Worm (Caenorhabditis elegans) whole organism, L1 larva: ENCODE measurements around the gene oac-6.

Experiments used
- C04F5.9 ChIP-seq: sonication (generic microtip); optimal IDR thresholded peaks from 2 replicates; lab custom pipeline; 2016; ENCODE audit warnings: missing genetic modification characterization, missing compliant biosample characterization
- C16A3.4 ChIP-seq: fragments of 150-350 bp; optimal IDR thresholded peaks from 2 replicates; lab custom pipeline; 2014; ENCODE audit warnings: missing biosample characterization, missing genetic modification characterization
- Y116A8C.19 ChIP-seq: sonication (generic microtip); optimal IDR thresholded peaks from 2 replicates; lab custom pipeline; 2016; ENCODE audit warnings: missing compliant biosample characterization, missing genetic modification characterization, borderline replicate concordance
- aly-2 ChIP-seq: fragments of 150-350 bp; optimal IDR thresholded peaks from 2 replicates; lab custom pipeline; 2014; ENCODE audit warnings: missing biosample characterization, missing genetic modification characterization
- blmp-1 ChIP-seq: fragments of 150-350 bp; optimal IDR thresholded peaks from 2 replicates; lab custom pipeline; 2014; ENCODE audit warnings: missing biosample characterization, missing genetic modification characterization
- ceh-63 ChIP-seq: fragments of 200-800 bp; sonication (Bioruptor generic); optimal IDR thresholded peaks from 2 replicates; lab custom pipeline; 2018; ENCODE audit warnings: mild to moderate bottlenecking, missing genetic modification characterization, missing compliant biosample characterization
- dsc-1 ChIP-seq: sonication (generic microtip); optimal IDR thresholded peaks from 2 replicates; lab custom pipeline; 2016; ENCODE audit warnings: mild to moderate bottlenecking, missing genetic modification characterization, missing compliant biosample characterization
- efl-1 ChIP-seq, 4 experiments: fragments of 150-350 bp; optimal IDR thresholded peaks in 3 of 4; peaks in 1 of 4; 1 replicate in 1 of 4; 2 replicates in 3 of 4; lab custom pipeline; 2014; ENCODE audit warnings: missing biosample characterization in 2 of 4, missing genetic modification characterization in 2 of 4, missing genetic modification reagents in 2 of 4
- efl-3 ChIP-seq: fragments of 200-800 bp; sonication (Bioruptor generic); optimal IDR thresholded peaks from 2 replicates; lab custom pipeline; 2018; ENCODE audit warnings: mild to moderate bottlenecking, missing genetic modification characterization, missing compliant biosample characterization
- ets-5 ChIP-seq: fragments of 200-800 bp; sonication (Bioruptor generic); IDR thresholded peaks from 2 replicates; pipeline ENCODE4 v1.3.6; 2022; ENCODE audit warnings: missing genetic modification characterization, missing compliant biosample characterization
- fkh-10 ChIP-seq: sonication (generic microtip); optimal IDR thresholded peaks from 2 replicates; lab custom pipeline; 2017; ENCODE audit warnings: missing biosample characterization, missing genetic modification reagents, missing genetic modification characterization
- hpl-2 ChIP-seq: fragments of 150-350 bp; optimal IDR thresholded peaks from 2 replicates; lab custom pipeline; 2014; ENCODE audit warnings: missing biosample characterization, missing genetic modification reagents, missing genetic modification characterization
- isw-1 ChIP-seq: fragments of 200-800 bp; sonication (Bioruptor generic); IDR thresholded peaks from 2 replicates; pipeline ENCODE4 v1.3.6; 2022; ENCODE audit warnings: missing genetic modification characterization, missing compliant biosample characterization
- jun-1 ChIP-seq: fragments of 150-350 bp; optimal IDR thresholded peaks from 2 replicates; lab custom pipeline; 2014; ENCODE audit warnings: missing biosample characterization, missing genetic modification reagents, missing genetic modification characterization
- lin-15B ChIP-seq: fragments of 150-350 bp; sonication (generic microtip); optimal IDR thresholded peaks from 3 replicates; lab custom pipeline; 2014; ENCODE audit warnings: missing biosample characterization, missing genetic modification characterization
- lin-39 ChIP-seq: fragments of 150-350 bp; optimal IDR thresholded peaks from 2 replicates; lab custom pipeline; 2014; ENCODE audit warnings: missing biosample characterization, missing genetic modification reagents, missing genetic modification characterization
- lsy-2 ChIP-seq, 2 experiments: fragments of 150-350 bp; optimal IDR thresholded peaks; 2 replicates each; lab custom pipeline; 2014; ENCODE audit warnings: missing biosample characterization in 2 of 2, missing genetic modification characterization in 2 of 2
- mef-2 ChIP-seq: fragments of 150-350 bp; optimal IDR thresholded peaks from 2 replicates; lab custom pipeline; 2014; ENCODE audit warnings: missing biosample characterization, missing genetic modification characterization
- mep-1 ChIP-seq: fragments of 150-350 bp; optimal IDR thresholded peaks from 2 replicates; lab custom pipeline; 2014; ENCODE audit warnings: missing biosample characterization, missing genetic modification characterization
- nhr-11 ChIP-seq: fragments of 150-350 bp; optimal IDR thresholded peaks from 2 replicates; lab custom pipeline; 2014; ENCODE audit warnings: missing biosample characterization, missing genetic modification characterization
- nhr-20 ChIP-seq: sonication (generic microtip); optimal IDR thresholded peaks from 2 replicates; lab custom pipeline; 2016; ENCODE audit warnings: mild to moderate bottlenecking, missing genetic modification characterization, missing compliant biosample characterization
- nhr-71 ChIP-seq: sonication (generic microtip); optimal IDR thresholded peaks from 2 replicates; lab custom pipeline; 2016; ENCODE audit warnings: mild to moderate bottlenecking, missing genetic modification characterization, moderate library complexity, missing compliant biosample characterization
- nhr-85 ChIP-seq: sonication (generic microtip); peaks from one replicate; lab custom pipeline; 2016; ENCODE audit warnings: missing genetic modification characterization, inconsistent platforms, missing compliant biosample characterization
- pax-3 ChIP-seq: fragments of 200-800 bp; sonication (Bioruptor generic); optimal IDR thresholded peaks from 2 replicates; lab custom pipeline; 2018; ENCODE audit warnings: mild to moderate bottlenecking, missing genetic modification characterization, moderate library complexity, missing compliant biosample characterization
- skn-1 ChIP-seq: fragments of 150-350 bp; optimal IDR thresholded peaks from 2 replicates; lab custom pipeline; 2014; ENCODE audit warnings: missing biosample characterization, missing genetic modification characterization
- snpc-4 ChIP-seq: fragments of 150-350 bp; optimal IDR thresholded peaks from 2 replicates; lab custom pipeline; 2014; ENCODE audit warnings: missing biosample characterization, missing genetic modification characterization
- sptf-1 ChIP-seq: fragments of 150-350 bp; optimal IDR thresholded peaks from 2 replicates; lab custom pipeline; 2014; ENCODE audit warnings: missing biosample characterization, missing genetic modification characterization
- sup-37 ChIP-seq: fragments of 200-800 bp; sonication (Bioruptor generic); optimal IDR thresholded peaks from 2 replicates; lab custom pipeline; 2018; ENCODE audit warnings: mild to moderate bottlenecking, missing genetic modification characterization, missing compliant biosample characterization
- tlp-1 ChIP-seq: fragments of 150-350 bp; optimal IDR thresholded peaks from 2 replicates; lab custom pipeline; 2014; ENCODE audit warnings: missing biosample characterization, missing genetic modification characterization
- unc-30 ChIP-seq: sonication (generic microtip); optimal IDR thresholded peaks from 2 replicates; lab custom pipeline; 2017; ENCODE audit warnings: missing biosample characterization, missing genetic modification characterization
- unc-86 ChIP-seq: sonication (generic microtip); optimal IDR thresholded peaks from 2 replicates; lab custom pipeline; 2016; ENCODE audit warnings: missing genetic modification characterization, missing compliant biosample characterization
- vab-15 ChIP-seq: sonication (generic microtip); optimal IDR thresholded peaks from 2 replicates; lab custom pipeline; 2017; ENCODE audit warnings: missing genotype, mild to moderate bottlenecking, missing genetic modification characterization, missing compliant biosample characterization
- xbp-1 ChIP-seq: sonication (generic microtip); optimal IDR thresholded peaks from 2 replicates; lab custom pipeline; 2016; ENCODE audit warnings: missing genetic modification characterization, missing compliant biosample characterization
- zag-1 ChIP-seq: fragments of 150-350 bp; optimal IDR thresholded peaks from 2 replicates; lab custom pipeline; 2014; ENCODE audit warnings: missing biosample characterization, missing genetic modification characterization
- ztf-11 ChIP-seq, 2 experiments: sonication (generic microtip); optimal IDR thresholded peaks; 2 replicates each; lab custom pipeline; 2016 to 2017; ENCODE audit warnings: missing genetic modification characterization in 2 of 2, missing biosample characterization in 1 of 2, missing compliant biosample characterization in 1 of 2
- ztf-4 ChIP-seq: fragments of 150-350 bp; optimal IDR thresholded peaks from 2 replicates; lab custom pipeline; 2014; ENCODE audit warnings: missing biosample characterization, missing genetic modification characterization

oac-6 gene

ce11 chrV:16309523-16309922 is 7.0 kb downstream of the oac-6 start, which contains the start of gene oac-7:
TSS of gene oac-7 (plus strand) at chrV:16309805.
- TF ChIP-seq Y116A8C.19 (tag; lab: Kevin White, UChicago) (no peak), skn-1 (tag; lab: Kevin White, UChicago) (peak; percentile 5), blmp-1 (tag; lab: Kevin White, UChicago) (peak; percentile 4), lin-15B (no peak), isw-1 (GFP tag; lab: Robert Waterston, UW) (no peak), efl-1 (optimal IDR thresholded peaks at IDR 0.05; lab: Kevin White, UChicago) (peak in 1 of 2 experiments; percentile 13), efl-1 (GFP tag; optimal IDR thresholded peaks at IDR 0.05 in 1 of 2; lab: Kevin White, UChicago) (no peak), mep-1 (tag; lab: Kevin White, UChicago) (no peak), nhr-11 (tag; lab: Kevin White, UChicago) (no peak), ets-5 (GFP tag; lab: Robert Waterston, UW) (no peak), fkh-10 (GFP tag; lab: Kevin White, UChicago) (no peak), pax-3 (no peak), nhr-71 (peak; percentile 66), unc-30 (tag; lab: Kevin White, UChicago) (no peak), nhr-85 (peak; percentile 45)

- TF ChIP-seq nhr-20 (tag; lab: Kevin White, UChicago) (no peak), Y116A8C.19 (tag; lab: Kevin White, UChicago) (no peak), jun-1 (tag; lab: Kevin White, UChicago) (no peak), ceh-63 (GFP tag; lab: Kevin White, UChicago) (no peak), aly-2 (tag; lab: Kevin White, UChicago) (no peak), tlp-1 (no peak)
These were observed 12.5 kb downstream of the oac-6 start, which contains the start of gene str-214 for ce11 chrV:16315004-16315403. TSS of gene str-214 (plus strand) at chrV:16315304.

- TF ChIP-seq lsy-2 (tag; optimal IDR thresholded peaks at IDR 0.05; lab: Kevin White, UChicago) (no peak), snpc-4 (tag; lab: Kevin White, UChicago) (no peak)
- TF ChIP-seq, all 84 proteins: peak for 0
These were observed 14.7 kb downstream of the oac-6 start, which contains the start of gene srh-180 for ce11 chrV:16317244-16317643. TSS of gene srh-180 (plus strand) at chrV:16317544.

- TF ChIP-seq mef-2 (no peak), C16A3.4 (no peak), sptf-1 (tag; lab: Kevin White, UChicago) (no peak), lin-39 (tag; lab: Kevin White, UChicago) (no peak), sup-37 (GFP tag; lab: Kevin White, UChicago) (no peak), unc-30 (tag; lab: Kevin White, UChicago) (no peak)
These were observed 19.6 kb downstream of the oac-6 start for ce11 chrV:16322155-16322554.

ce11 chrV:16328849-16329248 is 26.3 kb downstream of the oac-6 start, which contains the start of gene F57G8.7:
TSS of gene F57G8.7 (plus strand) at chrV:16329149.
- no peak for TF ChIP-seq efl-3 (GFP tag; lab: Kevin White, UChicago)
- TF ChIP-seq ztf-4 (tag; lab: Kevin White, UChicago) = no peak
- no peak for TF ChIP-seq C04F5.9 (tag; lab: Kevin White, UChicago)
- no peak for TF ChIP-seq nhr-11 (tag; lab: Kevin White, UChicago)
- TF ChIP-seq unc-86 (tag; lab: Kevin White, UChicago) = no peak
- no peak for TF ChIP-seq ztf-11 (tag; optimal IDR thresholded peaks at IDR 0.05; lab: Kevin White, UChicago)
- TF ChIP-seq vab-15 (tag; lab: Kevin White, UChicago) = no peak
- no peak for TF ChIP-seq hpl-2
- no peak for TF ChIP-seq zag-1 (tag; lab: Kevin White, UChicago)
- no peak for TF ChIP-seq lin-15B
- TF ChIP-seq dsc-1 (tag; lab: Kevin White, UChicago) = no peak
- no peak for TF ChIP-seq xbp-1 (tag; lab: Kevin White, UChicago)
- no peak for TF ChIP-seq unc-30 (tag; lab: Kevin White, UChicago)
- TF ChIP-seq, all 84 proteins: peak for 0
